Worm (Caenorhabditis elegans) whole organism, midembryonic: ENCODE measurements around the gene cyp-37B1.

Source experiments
- klf-2 ChIP-seq: fragments of 200-800 bp; sonication (Bioruptor generic); conservative IDR thresholded peaks from 2 replicates; pipeline ENCODE4 v1.3.6; 2022; ENCODE audit warnings: missing genetic modification reagents, missing genetic modification characterization, missing compliant biosample characterization
- ref-1 ChIP-seq: fragments of 200-800 bp; sonication (Bioruptor generic); conservative IDR thresholded peaks from 2 replicates; pipeline ENCODE4 v1.3.6; 2022; ENCODE audit warnings: missing genetic modification reagents, missing genetic modification characterization, missing compliant biosample characterization

DNA sequence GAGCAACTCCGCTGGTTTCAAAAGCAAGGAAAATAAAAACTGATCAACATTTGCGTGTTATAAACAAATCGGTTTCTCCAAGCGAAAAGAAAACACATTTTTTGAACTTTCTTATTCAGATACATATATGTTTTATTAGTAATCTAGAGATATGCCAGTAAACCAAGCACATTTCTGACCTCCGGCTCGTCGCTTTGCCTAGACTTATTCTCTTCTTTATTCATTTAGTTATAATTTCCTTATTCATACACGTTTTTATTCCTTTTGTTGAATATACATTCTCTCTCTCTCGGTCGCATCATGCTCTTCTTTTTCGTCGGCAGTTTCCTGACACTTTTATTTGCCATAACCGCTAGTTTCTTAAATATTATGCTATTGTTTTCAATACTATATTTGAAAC, 20.8 kb downstream of the cyp-37B1 start, which contains the start of gene srbc-84:
- TF ChIP-seq ref-1 (GFP tag; lab: Robert Waterston, UW) (no peak), klf-2 (GFP tag; lab: Robert Waterston, UW) (no peak)
